Fruit fly (Drosophila melanogaster) whole organism, adult: ENCODE measurements around the gene UQCR-C2.

Experiments used
- CG11617 ChIP-seq: fragments of 200-800 bp; sonication (Bioruptor generic); optimal IDR thresholded peaks from 2 replicates; lab custom pipeline; 2017; ENCODE audit warnings: mild to moderate bottlenecking, missing biosample characterization, missing genetic modification reagents, missing genetic modification characterization
- CG12768 ChIP-seq: fragments of 200-800 bp; sonication (Bioruptor generic); optimal IDR thresholded peaks from 2 replicates; lab custom pipeline; 2017; ENCODE audit warnings: missing biosample characterization, missing genetic modification characterization, mild to moderate bottlenecking, moderate library complexity, missing genetic modification reagents
- CG14711 ChIP-seq: fragments of 200-800 bp; sonication (Bioruptor generic); optimal IDR thresholded peaks from 2 replicates; lab custom pipeline; 2018; ENCODE audit warnings: missing biosample characterization, mild to moderate bottlenecking, missing genetic modification characterization, moderate library complexity
- CG1620 ChIP-seq: fragments of 200-800 bp; sonication (Bioruptor generic); optimal IDR thresholded peaks from 2 replicates; lab custom pipeline; 2016; ENCODE audit warnings: missing biosample characterization, missing genetic modification characterization
- CG33017 ChIP-seq: fragments of 200-800 bp; sonication (Bioruptor generic); optimal IDR thresholded peaks from 2 replicates; lab custom pipeline; 2018; ENCODE audit warnings: missing biosample characterization, mild to moderate bottlenecking, missing genetic modification characterization, moderate library complexity
- CG5204 ChIP-seq: fragments of 200-800 bp; sonication (Bioruptor generic); optimal IDR thresholded peaks from 2 replicates; lab custom pipeline; 2016; ENCODE audit warnings: missing biosample characterization, missing genetic modification characterization
- CG7045 ChIP-seq: fragments of 200-800 bp; sonication (Bioruptor generic); optimal IDR thresholded peaks from 2 replicates; lab custom pipeline; 2017; ENCODE audit warnings: missing biosample characterization, mild to moderate bottlenecking, missing genetic modification characterization
- CG7101 ChIP-seq: fragments of 200-800 bp; sonication (Bioruptor generic); optimal IDR thresholded peaks from 2 replicates; lab custom pipeline; 2018; ENCODE audit warnings: missing biosample characterization, mild to moderate bottlenecking, missing genetic modification characterization, moderate library complexity
- Clk ChIP-seq: fragments of 200-800 bp; sonication (Bioruptor generic); optimal IDR thresholded peaks from 2 replicates; lab custom pipeline; 2017; ENCODE audit warnings: missing biosample characterization, missing genetic modification characterization
- Crg-1 ChIP-seq: fragments of 200-800 bp; sonication (Bioruptor generic); optimal IDR thresholded peaks from 2 replicates; lab custom pipeline; 2016; ENCODE audit warnings: missing biosample characterization, missing genetic modification characterization
- Hr96 ChIP-seq: fragments of 200-800 bp; sonication (Bioruptor generic); optimal IDR thresholded peaks from 2 replicates; lab custom pipeline; 2016; ENCODE audit warnings: missing biosample characterization, missing genetic modification characterization
- Mnt ChIP-seq: fragments of 200-800 bp; sonication (Bioruptor generic); optimal IDR thresholded peaks from 2 replicates; lab custom pipeline; 2016; ENCODE audit warnings: missing biosample characterization, mild to moderate bottlenecking, missing genetic modification characterization
- bab1 ChIP-seq: fragments of 200-800 bp; sonication (Bioruptor generic); optimal IDR thresholded peaks from 3 replicates; lab custom pipeline; 2019; ENCODE audit warnings: missing biosample characterization, mild to moderate bottlenecking, missing genetic modification characterization, moderate library complexity
- cic ChIP-seq: fragments of 200-800 bp; sonication (Bioruptor generic); optimal IDR thresholded peaks from 2 replicates; lab custom pipeline; 2017; ENCODE audit warnings: missing biosample characterization, mild to moderate bottlenecking, missing genetic modification characterization, moderate library complexity
- cnc ChIP-seq, 2 experiments: fragments of >200 bp; optimal IDR thresholded peaks; 2 replicates each; lab custom pipeline; 2017
- kay ChIP-seq: fragments of 200-800 bp; sonication (Bioruptor generic); peaks from one replicate; lab custom pipeline; 2016; ENCODE audit warnings: missing biosample characterization, missing genetic modification characterization, borderline replicate concordance
- ovo ChIP-seq: fragments of 200-800 bp; sonication (Bioruptor generic); optimal IDR thresholded peaks from 2 replicates; lab custom pipeline; 2016; ENCODE audit warnings: missing biosample characterization, missing genetic modification characterization
- pad ChIP-seq: fragments of 200-800 bp; sonication (Bioruptor generic); optimal IDR thresholded peaks from 3 replicates; lab custom pipeline; 2017; ENCODE audit warnings: missing biosample characterization, missing genetic modification characterization, mild to moderate bottlenecking, moderate library complexity, missing genetic modification reagents
- tj ChIP-seq: fragments of 200-800 bp; sonication (Bioruptor generic); optimal IDR thresholded peaks from 3 replicates; lab custom pipeline; 2017; ENCODE audit warnings: missing biosample characterization, mild to moderate bottlenecking, missing genetic modification characterization, moderate library complexity
- toe ChIP-seq: fragments of 200-800 bp; sonication (Bioruptor generic); optimal IDR thresholded peaks from 2 replicates; lab custom pipeline; 2016; ENCODE audit warnings: missing biosample characterization, missing genetic modification characterization

The UQCR-C2 gene

dm6 chr3L:16626199-16626598, 42.3 kb downstream of the UQCR-C2 start:
- no peak for TF ChIP-seq CG11617 (GFP tag; lab: Kevin White, UChicago)
- TF ChIP-seq pad: no peak
- TF ChIP-seq tj (GFP tag; lab: Kevin White, UChicago): no peak
- no peak for TF ChIP-seq Mnt (GFP tag; lab: Kevin White, UChicago)
- TF ChIP-seq CG7045: no peak

- no peak for TF ChIP-seq cnc (optimal IDR thresholded peaks at IDR 0.05; lab: Kevin White, UChicago)
- no peak for TF ChIP-seq Clk (GFP tag; lab: Kevin White, UChicago)
- no peak for TF ChIP-seq CG7101 (tag; lab: Kevin White, UChicago)
- TF ChIP-seq CG12768 (GFP tag; lab: Kevin White, UChicago): no peak
- TF ChIP-seq cic (GFP tag; lab: Kevin White, UChicago): no peak
- TF ChIP-seq CG33017 (tag; lab: Kevin White, UChicago): no peak
- TF ChIP-seq pad: no peak
- no peak for TF ChIP-seq Crg-1 (GFP tag; lab: Kevin White, UChicago)
- TF ChIP-seq CG14711 (tag; lab: Kevin White, UChicago): no peak
- TF ChIP-seq CG11617 (GFP tag; lab: Kevin White, UChicago): no peak
- no peak for TF ChIP-seq ovo (GFP tag; lab: Kevin White, UChicago)
- no peak for TF ChIP-seq CG1620 (GFP tag; lab: Kevin White, UChicago)
- no peak for TF ChIP-seq CG7045
- TF ChIP-seq toe (GFP tag; lab: Kevin White, UChicago): no peak
- TF ChIP-seq Mnt (GFP tag; lab: Kevin White, UChicago): no peak
- TF ChIP-seq tj (GFP tag; lab: Kevin White, UChicago): no peak
- no peak for TF ChIP-seq Hr96 (GFP tag; lab: Kevin White, UChicago)
Measured at dm6 chr3L:16629793-16630192, 45.9 kb downstream of the UQCR-C2 start.

dm6 chr3L:16631844-16632537, 48.1 kb downstream of the UQCR-C2 start:
- TF ChIP-seq pad: no peak
- no peak for TF ChIP-seq CG12768 (GFP tag; lab: Kevin White, UChicago)
- no peak for TF ChIP-seq kay (GFP tag; lab: Kevin White, UChicago)
- no peak for TF ChIP-seq toe (GFP tag; lab: Kevin White, UChicago)
- TF ChIP-seq Mnt (GFP tag; lab: Kevin White, UChicago): no peak
- TF ChIP-seq ovo (GFP tag; lab: Kevin White, UChicago): no peak
- no peak for TF ChIP-seq CG7045
- TF ChIP-seq cic (GFP tag; lab: Kevin White, UChicago): no peak
- TF ChIP-seq Hr96 (GFP tag; lab: Kevin White, UChicago): no peak
- no peak for TF ChIP-seq CG14711 (tag; lab: Kevin White, UChicago)
- TF ChIP-seq cnc (optimal IDR thresholded peaks at IDR 0.05; lab: Kevin White, UChicago): no peak
- TF ChIP-seq CG5204 (GFP tag; lab: Kevin White, UChicago): no peak
- TF ChIP-seq bab1: no peak
- no peak for TF ChIP-seq Clk (GFP tag; lab: Kevin White, UChicago)

dm6 chr3L:16634091-16634490, 50.2 kb downstream of the UQCR-C2 start:
- TF ChIP-seq CG33017 (tag; lab: Kevin White, UChicago) (no peak), Hr96 (GFP tag; lab: Kevin White, UChicago) (no peak), ovo (GFP tag; lab: Kevin White, UChicago) (no peak), CG5204 (GFP tag; lab: Kevin White, UChicago) (no peak), cnc (optimal IDR thresholded peaks at IDR 0.05; lab: Kevin White, UChicago) (no peak), kay (GFP tag; lab: Kevin White, UChicago) (no peak), cic (GFP tag; lab: Kevin White, UChicago) (no peak), bab1 (no peak), CG11617 (GFP tag; lab: Kevin White, UChicago) (no peak), toe (GFP tag; lab: Kevin White, UChicago) (no peak), CG7045 (no peak), Crg-1 (GFP tag; lab: Kevin White, UChicago) (no peak), Clk (GFP tag; lab: Kevin White, UChicago) (no peak), CG12768 (GFP tag; lab: Kevin White, UChicago) (no peak), CG1620 (GFP tag; lab: Kevin White, UChicago) (no peak), tj (GFP tag; lab: Kevin White, UChicago) (no peak), Mnt (GFP tag; lab: Kevin White, UChicago) (no peak), CG7101 (tag; lab: Kevin White, UChicago) (no peak)

- TF ChIP-seq CG5204 (GFP tag; lab: Kevin White, UChicago): peak; percentile 12
- no peak for TF ChIP-seq Mnt (GFP tag; lab: Kevin White, UChicago)
- no peak for TF ChIP-seq toe (GFP tag; lab: Kevin White, UChicago)
- no peak for TF ChIP-seq CG11617 (GFP tag; lab: Kevin White, UChicago)
Measured at dm6 chr3L:16634529-16634928, 50.6 kb downstream of the UQCR-C2 start.
